Worm (Caenorhabditis elegans) whole organism, young adult: ENCODE data around the gene Y44A6D.1.

Experiments
- Y53G8AR.9 ChIP-seq: fragments of 200-800 bp; sonication (Bioruptor generic); conservative IDR thresholded peaks from 2 replicates; pipeline ENCODE4 v1.3.6; 2022; ENCODE audit warnings: missing genetic modification reagents, missing genetic modification characterization, missing compliant biosample characterization
- attf-5 ChIP-seq: fragments of 200-800 bp; sonication (Bioruptor generic); optimal IDR thresholded peaks from 2 replicates; lab custom pipeline; 2018; ENCODE audit warnings: mild to moderate bottlenecking, missing genetic modification characterization, missing compliant biosample characterization
- dox-1 ChIP-seq: fragments of 200-800 bp; sonication (Bioruptor generic); IDR thresholded peaks from 2 replicates; pipeline ENCODE4 v1.3.6; 2022; ENCODE audit warnings: missing genetic modification reagents, missing genetic modification characterization, missing compliant biosample characterization
- dpl-1 ChIP-seq: fragments of 150-350 bp; optimal IDR thresholded peaks from 2 replicates; lab custom pipeline; 2014; ENCODE audit warnings: missing biosample characterization, missing genetic modification reagents, missing genetic modification characterization
- egrh-3 ChIP-seq: fragments of 200-800 bp; sonication (Bioruptor generic); IDR thresholded peaks from 2 replicates; pipeline ENCODE4 v1.3.6; 2022; ENCODE audit warnings: missing genetic modification reagents, missing genetic modification characterization, missing compliant biosample characterization
- ets-4 ChIP-seq: fragments of 200-800 bp; sonication (Bioruptor generic); optimal IDR thresholded peaks from 2 replicates; lab custom pipeline; 2018; ENCODE audit warnings: mild to moderate bottlenecking, missing genetic modification characterization, missing compliant biosample characterization
- snpc-4 ChIP-seq, 5 experiments: fragments of 150-350 bp in 1 of 5; sonication (generic microtip) in 4 of 5; optimal IDR thresholded peaks; 2 replicates each; lab custom pipeline; 2014 to 2018; ENCODE audit warnings: missing genetic modification characterization in 5 of 5, missing biosample characterization in 3 of 5, antibody characterized with exemption in 2 of 5, mild to moderate bottlenecking in 2 of 5, missing compliant biosample characterization in 2 of 5, missing genotype in 2 of 5, moderate library complexity in 2 of 5, missing genetic modification reagents in 1 of 5
- unc-130 ChIP-seq: sonication (generic microtip); optimal IDR thresholded peaks from 2 replicates; lab custom pipeline; 2016; ENCODE audit warnings: missing genetic modification reagents, missing genetic modification characterization, missing compliant biosample characterization
- unc-62 ChIP-seq: fragments of 150-350 bp; optimal IDR thresholded peaks from 2 replicates; lab custom pipeline; 2014; ENCODE audit warnings: missing biosample characterization, missing genetic modification reagents, missing genetic modification characterization
- zfh-2 ChIP-seq: fragments of 200-800 bp; sonication (Bioruptor generic); conservative IDR thresholded peaks from 2 replicates; pipeline ENCODE4 v1.3.6; 2022; ENCODE audit warnings: missing genetic modification reagents, missing genetic modification characterization, missing compliant biosample characterization

DNA sequence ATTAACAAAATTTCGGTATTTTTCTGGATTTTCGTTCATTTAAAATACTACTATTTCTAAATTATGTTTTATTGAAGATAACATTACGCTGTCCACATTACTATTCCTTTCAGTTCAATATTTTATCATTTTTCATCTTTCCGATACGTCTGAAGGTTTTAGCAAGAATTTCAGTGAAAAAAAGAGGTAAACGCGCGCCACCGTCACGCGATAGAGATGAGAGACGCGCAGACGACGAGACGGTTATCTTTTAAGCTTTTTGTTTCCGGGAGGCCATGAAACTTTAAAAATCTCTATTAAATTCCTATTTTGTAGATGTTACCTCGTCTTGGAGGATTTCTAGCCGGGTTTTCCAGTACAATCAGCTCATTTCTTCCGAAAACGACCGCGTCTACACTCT, 47.9 kb upstream of the Y44A6D.1 start, which contains the start of gene mrps-12:
- TF ChIP-seq unc-130 (GFP tag; lab: Kevin White, UChicago) (no peak), dox-1 (GFP tag; lab: Robert Waterston, UW) (no peak), Y53G8AR.9 (GFP tag; lab: Robert Waterston, UW) (no peak), dpl-1 (GFP tag; lab: Kevin White, UChicago) (no peak), egrh-3 (GFP tag; lab: Robert Waterston, UW) (no peak), snpc-4 (GFP tag; optimal IDR thresholded peaks at IDR 0.05; lab: Kevin White, UChicago) (no peak), snpc-4 (tag; optimal IDR thresholded peaks at IDR 0.05; lab: Kevin White, UChicago) (no peak), unc-62 (GFP tag; lab: Kevin White, UChicago) (no peak), attf-5 (GFP tag; lab: Kevin White, UChicago) (no peak), ets-4 (GFP tag; lab: Kevin White, UChicago) (no peak), zfh-2 (no peak)
